Worm (Caenorhabditis elegans) whole organism, young adult: ENCODE measurements around the gene txt-4.

Source experiments
- F22D6.2 ChIP-seq: sonication (generic microtip); optimal IDR thresholded peaks from 2 replicates; lab custom pipeline; 2016; ENCODE audit warnings: mild to moderate bottlenecking, missing genetic modification characterization, missing compliant biosample characterization
- K12H6.12 ChIP-seq: fragments of 200-800 bp; sonication (Bioruptor generic); optimal IDR thresholded peaks from 2 replicates; lab custom pipeline; 2018; ENCODE audit warnings: mild to moderate bottlenecking, missing genetic modification characterization, missing compliant biosample characterization
- Y53F4B.3 ChIP-seq: fragments of 200-800 bp; sonication (Bioruptor generic); IDR thresholded peaks from 2 replicates; pipeline ENCODE4 v1.3.6; 2022; ENCODE audit warnings: missing genetic modification reagents, missing genetic modification characterization, missing compliant biosample characterization
- Y56A3A.18 ChIP-seq: fragments of 200-800 bp; sonication (Bioruptor generic); IDR thresholded peaks from 2 replicates; pipeline ENCODE4 v1.3.6; 2022; ENCODE audit warnings: missing genetic modification reagents, missing genetic modification characterization, missing compliant biosample characterization
- ama-1 ChIP-seq, 3 experiments: fragments of 150-350 bp in 1 of 3; sonication (generic microtip) in 2 of 3; optimal IDR thresholded peaks; 2 replicates each; lab custom pipeline; 2014 to 2018; ENCODE audit warnings: missing biosample characterization in 2 of 3, missing genetic modification characterization in 2 of 3, missing genetic modification reagents in 2 of 3
- cebp-1 ChIP-seq, 2 experiments: fragments of 200-800 bp in 1 of 2; sonication (Bioruptor generic) in 1 of 2; sonication (generic microtip) in 1 of 2; IDR thresholded peaks in 1 of 2; optimal IDR thresholded peaks in 1 of 2; 2 replicates each; pipeline versions ENCODE4 v1.3.6 to Lab custom; 2017 to 2022; ENCODE audit warnings: missing compliant biosample characterization in 2 of 2, missing genetic modification characterization in 2 of 2, mild to moderate bottlenecking in 1 of 2, missing genetic modification reagents in 1 of 2, moderate library complexity in 1 of 2
- cebp-2 ChIP-seq: fragments of 200-800 bp; sonication (Bioruptor generic); IDR thresholded peaks from 2 replicates; pipeline ENCODE4 v1.3.6; 2022; ENCODE audit warnings: missing genetic modification characterization, missing compliant biosample characterization
- chd-7 ChIP-seq: sonication (generic microtip); optimal IDR thresholded peaks from 2 replicates; lab custom pipeline; 2016; ENCODE audit warnings: mild to moderate bottlenecking, missing genetic modification characterization, moderate library complexity, missing compliant biosample characterization
- egrh-3 ChIP-seq: fragments of 200-800 bp; sonication (Bioruptor generic); IDR thresholded peaks from 2 replicates; pipeline ENCODE4 v1.3.6; 2022; ENCODE audit warnings: missing genetic modification reagents, missing genetic modification characterization, missing compliant biosample characterization
- hmg-1.2 ChIP-seq: fragments of 200-800 bp; sonication (Bioruptor generic); IDR thresholded peaks from 2 replicates; pipeline ENCODE4 v1.3.6; 2022; ENCODE audit warnings: missing genetic modification reagents, missing genetic modification characterization, missing compliant biosample characterization
- hmg-20 ChIP-seq: fragments of 200-800 bp; sonication (Bioruptor generic); IDR thresholded peaks from 2 replicates; pipeline ENCODE4 v1.3.6; 2022; ENCODE audit warnings: missing genetic modification reagents, missing genetic modification characterization, missing compliant biosample characterization
- lin-26 ChIP-seq: fragments of 200-800 bp; sonication (Bioruptor generic); IDR thresholded peaks from 2 replicates; pipeline ENCODE4 v1.3.6; 2022; ENCODE audit warnings: missing genetic modification reagents, missing genetic modification characterization, missing compliant biosample characterization
- lin-35 ChIP-seq, 3 experiments: fragments of 150-350 bp in 2 of 3; sonication (generic microtip) in 1 of 3; optimal IDR thresholded peaks; 2 replicates each; lab custom pipeline; 2014 to 2018; ENCODE audit warnings: missing biosample characterization in 3 of 3, missing genetic modification characterization in 3 of 3, missing genetic modification reagents in 3 of 3
- lsy-27 ChIP-seq: sonication (generic microtip); optimal IDR thresholded peaks from 2 replicates; lab custom pipeline; 2017; ENCODE audit warnings: missing genetic modification characterization, mild to moderate bottlenecking, missing compliant biosample characterization, antibody characterized with exemption, missing genotype, borderline replicate concordance; ENCODE audit not compliant: insufficient read depth
- madf-6 ChIP-seq: fragments of 200-800 bp; sonication (Bioruptor generic); IDR thresholded peaks from 2 replicates; pipeline ENCODE4 v1.3.6; 2022; ENCODE audit warnings: missing genetic modification reagents, missing genetic modification characterization, missing compliant biosample characterization
- mcd-1 ChIP-seq: fragments of 200-800 bp; sonication (Bioruptor generic); IDR thresholded peaks from 2 replicates; pipeline ENCODE4 v1.3.6; 2022; ENCODE audit warnings: missing genetic modification reagents, missing genetic modification characterization, missing compliant biosample characterization
- nhr-179 ChIP-seq: sonication (generic microtip); optimal IDR thresholded peaks from 2 replicates; lab custom pipeline; 2016; ENCODE audit warnings: mild to moderate bottlenecking, missing genetic modification characterization, missing compliant biosample characterization
- nhr-80 ChIP-seq: sonication (generic microtip); optimal IDR thresholded peaks from 2 replicates; lab custom pipeline; 2016; ENCODE audit warnings: missing genetic modification characterization, missing compliant biosample characterization
- nhr-90 ChIP-seq: sonication (generic microtip); optimal IDR thresholded peaks from 2 replicates; lab custom pipeline; 2016; ENCODE audit warnings: missing genotype, mild to moderate bottlenecking, missing genetic modification characterization, missing compliant biosample characterization
- snpc-1.3 ChIP-seq: sonication (generic microtip); optimal IDR thresholded peaks from 2 replicates; lab custom pipeline; 2017; ENCODE audit warnings: missing genetic modification characterization, mild to moderate bottlenecking, missing compliant biosample characterization, antibody characterized with exemption, moderate library complexity, missing genotype, missing genetic modification reagents; ENCODE audit not compliant: insufficient read depth
- snpc-4 ChIP-seq, 5 experiments: fragments of 150-350 bp in 1 of 5; sonication (generic microtip) in 4 of 5; optimal IDR thresholded peaks; 2 replicates each; lab custom pipeline; 2014 to 2018; ENCODE audit warnings: missing genetic modification characterization in 5 of 5, missing biosample characterization in 3 of 5, antibody characterized with exemption in 2 of 5, mild to moderate bottlenecking in 2 of 5, missing compliant biosample characterization in 2 of 5, missing genotype in 2 of 5, moderate library complexity in 2 of 5, missing genetic modification reagents in 1 of 5
- xnd-1 ChIP-seq: sonication (generic microtip); optimal IDR thresholded peaks from 2 replicates; lab custom pipeline; 2016; ENCODE audit warnings: missing genotype, missing genetic modification reagents, missing genetic modification characterization, missing compliant biosample characterization
- zfh-2 ChIP-seq: fragments of 200-800 bp; sonication (Bioruptor generic); conservative IDR thresholded peaks from 2 replicates; pipeline ENCODE4 v1.3.6; 2022; ENCODE audit warnings: missing genetic modification reagents, missing genetic modification characterization, missing compliant biosample characterization
- ztf-22 ChIP-seq: fragments of 200-800 bp; sonication (Bioruptor generic); optimal IDR thresholded peaks from 2 replicates; lab custom pipeline; 2018; ENCODE audit warnings: mild to moderate bottlenecking, missing genetic modification characterization, moderate library complexity, missing compliant biosample characterization

The txt-4 gene

ce11 chrIV:1549095-1550093 is 39.0 kb downstream of the txt-4 start:
- TF ChIP-seq Y56A3A.18 (0 out of 2 replicates have a peak, but pooled peaks have one; percentile 46), mcd-1 (GFP tag; lab: Robert Waterston, UW) (peak; percentile 43; the same call in 1 of the 2 replicates), xnd-1 (tag; lab: Kevin White, UChicago) (no peak), snpc-1.3 (no peak), chd-7 (peak; percentile 6), zfh-2 (GFP tag; lab: Robert Waterston, UW) (peak; percentile 97), lin-26 (GFP tag; lab: Robert Waterston, UW) (0 out of 2 replicates have a peak, but pooled peaks have one; percentile 36), egrh-3 (peak; percentile 99)

- TF ChIP-seq mcd-1 (GFP tag; lab: Robert Waterston, UW): no peak
- no peak for TF ChIP-seq K12H6.12 (tag; lab: Kevin White, UChicago)
- no peak for TF ChIP-seq lsy-27 (tag; lab: Kevin White, UChicago)
- TF ChIP-seq F22D6.2 (tag; lab: Kevin White, UChicago): no peak
- no peak for TF ChIP-seq hmg-1.2 (GFP tag; lab: Robert Waterston, UW)
- TF ChIP-seq Y53F4B.3 (GFP tag; lab: Robert Waterston, UW): no peak
- TF ChIP-seq snpc-4 (GFP tag; optimal IDR thresholded peaks at IDR 0.05; lab: Kevin White, UChicago): no peak
- TF ChIP-seq snpc-4 (tag; optimal IDR thresholded peaks at IDR 0.05; lab: Kevin White, UChicago): no peak
Measured at ce11 chrIV:1550131-1550530, 39.8 kb downstream of the txt-4 start, which contains the start of gene C34H4.5. Gene C34H4.5, minus strand, starts transcription at chrIV:1550231.

ce11 chrIV:1550578-1550977 is 40.2 kb downstream of the txt-4 start, which contains the start of gene tag-244:
Gene tag-244, plus strand, starts transcription at chrIV:1550878.
- TF ChIP-seq nhr-179 (tag; lab: Kevin White, UChicago): no peak
- no peak for TF ChIP-seq cebp-2 (GFP tag; lab: Robert Waterston, UW)
- peak; percentile 37 for TF ChIP-seq nhr-80
- TF ChIP-seq madf-6 (GFP tag; lab: Robert Waterston, UW): no peak

ce11 chrIV:1553195-1553918 is 43.0 kb downstream of the txt-4 start, which contains the start of gene C34H4.2:
Gene C34H4.2, plus strand, starts transcription at chrIV:1553752.
- no peak for TF ChIP-seq lin-35 (GFP tag; optimal IDR thresholded peaks at IDR 0.05; lab: Kevin White, UChicago)
- peak; percentile 46 for TF ChIP-seq nhr-80

ce11 chrIV:1555021-1555720 is 44.8 kb downstream of the txt-4 start, which contains the start of gene C34H4.1:
Gene C34H4.1, plus strand, starts transcription at chrIV:1555579.
- TF ChIP-seq ztf-22 (GFP tag; lab: Kevin White, UChicago) (no peak), snpc-1.3 (no peak), nhr-90 (tag; lab: Kevin White, UChicago) (no peak), cebp-1 (GFP tag; IDR thresholded peaks at IDR 0.05; lab: Robert Waterston, UW) (peak; percentile 60; the same call in 1 of the 2 replicates), cebp-1 (tag; optimal IDR thresholded peaks at IDR 0.05; lab: Kevin White, UChicago) (peak; percentile 75), zfh-2 (GFP tag; lab: Robert Waterston, UW) (0 out of 2 replicates have a peak, but pooled peaks have one; percentile 37), nhr-80 (peak; percentile 33), hmg-20 (GFP tag; lab: Robert Waterston, UW) (no peak), ama-1 (optimal IDR thresholded peaks at IDR 0.05; lab: Kevin White, UChicago) (no peak), ama-1 (GFP tag; optimal IDR thresholded peaks at IDR 0.05; lab: Kevin White, UChicago) (no peak)
